Worm (Caenorhabditis elegans) whole organism, L2 larva: ENCODE measurements around the gene wht-8.
A peak's percentile ranks its signal among the peaks of the same experiment; 100 is the strongest.
"Not testable (repeated sequence)": the region's sequence is repeated elsewhere in the genome, so short reads cannot be mapped to it uniquely, and the experiment has no call there.

Experiments
- C34F6.9 ChIP-seq: fragments of 150-350 bp; optimal IDR thresholded peaks from 2 replicates; lab custom pipeline; 2014; ENCODE audit warnings: missing biosample characterization, missing genetic modification characterization
- F13H6.1 ChIP-seq: sonication (generic microtip); optimal IDR thresholded peaks from 2 replicates; lab custom pipeline; 2016; ENCODE audit warnings: missing genetic modification characterization, missing compliant biosample characterization
- Y55F3AM.14 ChIP-seq: fragments of 200-800 bp; sonication (Bioruptor generic); optimal IDR thresholded peaks from 2 replicates; lab custom pipeline; 2018; ENCODE audit warnings: mild to moderate bottlenecking, missing genetic modification characterization, missing compliant biosample characterization
- ZK546.5 ChIP-seq: sonication (generic microtip); optimal IDR thresholded peaks from 2 replicates; lab custom pipeline; 2017; ENCODE audit warnings: missing biosample characterization, missing genetic modification characterization
- alr-1 ChIP-seq: fragments of 150-350 bp; optimal IDR thresholded peaks from 2 replicates; lab custom pipeline; 2014; ENCODE audit warnings: missing biosample characterization, missing genetic modification characterization
- aly-2 ChIP-seq: fragments of 150-350 bp; optimal IDR thresholded peaks from 2 replicates; lab custom pipeline; 2014; ENCODE audit warnings: missing biosample characterization, missing genetic modification characterization
- blmp-1 ChIP-seq: sonication (generic microtip); optimal IDR thresholded peaks from 2 replicates; lab custom pipeline; 2017; ENCODE audit warnings: missing genetic modification characterization, mild to moderate bottlenecking, missing compliant biosample characterization, antibody characterized with exemption, moderate library complexity; ENCODE audit not compliant: insufficient read depth
- ceh-82 ChIP-seq: fragments of 150-350 bp; optimal IDR thresholded peaks from 2 replicates; lab custom pipeline; 2014; ENCODE audit warnings: missing biosample characterization, missing genetic modification characterization
- crh-2 ChIP-seq: sonication (generic microtip); optimal IDR thresholded peaks from 2 replicates; lab custom pipeline; 2017; ENCODE audit warnings: missing biosample characterization, missing genetic modification characterization
- dmd-4 ChIP-seq: sonication (generic microtip); optimal IDR thresholded peaks from 2 replicates; lab custom pipeline; 2017; ENCODE audit warnings: missing biosample characterization, missing genetic modification characterization
- elt-3 ChIP-seq: sonication (generic microtip); optimal IDR thresholded peaks from 2 replicates; lab custom pipeline; 2017; ENCODE audit warnings: missing biosample characterization, missing genetic modification characterization
- gmeb-1 ChIP-seq: fragments of 150-350 bp; optimal IDR thresholded peaks from 2 replicates; lab custom pipeline; 2014; ENCODE audit warnings: missing biosample characterization, missing genetic modification characterization
- lin-11 ChIP-seq: fragments of 150-350 bp; sonication (generic microtip); optimal IDR thresholded peaks from 2 replicates; lab custom pipeline; 2014; ENCODE audit warnings: missing biosample characterization, missing genetic modification characterization, inconsistent platforms, mixed read lengths
- lin-13 ChIP-seq: fragments of 150-350 bp; optimal IDR thresholded peaks from 2 replicates; lab custom pipeline; 2014; ENCODE audit warnings: missing biosample characterization, missing genetic modification reagents, missing genetic modification characterization
- lin-39 ChIP-seq: fragments of 150-350 bp; optimal IDR thresholded peaks from 2 replicates; lab custom pipeline; 2014; ENCODE audit warnings: missing biosample characterization, missing genetic modification reagents, missing genetic modification characterization
- lsy-2 ChIP-seq, 2 experiments: fragments of 150-350 bp in 1 of 2; sonication (generic microtip) in 1 of 2; optimal IDR thresholded peaks; 2 replicates each; lab custom pipeline; 2014 to 2017; ENCODE audit warnings: missing biosample characterization in 2 of 2, missing genetic modification characterization in 2 of 2
- mab-5 ChIP-seq: fragments of 150-350 bp; optimal IDR thresholded peaks from 2 replicates; lab custom pipeline; 2014; ENCODE audit warnings: missing biosample characterization, missing genetic modification characterization
- mbf-1 ChIP-seq: sonication (generic microtip); optimal IDR thresholded peaks from 2 replicates; lab custom pipeline; 2017; ENCODE audit warnings: missing biosample characterization, missing genetic modification characterization
- mdl-1 ChIP-seq, 2 experiments: fragments of 150-350 bp in 1 of 2; sonication (generic microtip) in 1 of 2; optimal IDR thresholded peaks; 2 replicates each; lab custom pipeline; 2017; ENCODE audit warnings: missing biosample characterization in 2 of 2, missing genetic modification characterization in 2 of 2
- nhr-129 ChIP-seq: fragments of 150-350 bp; optimal IDR thresholded peaks from 2 replicates; lab custom pipeline; 2014; ENCODE audit warnings: missing biosample characterization, missing genetic modification characterization
- nhr-21 ChIP-seq: fragments of 150-350 bp; optimal IDR thresholded peaks from 2 replicates; lab custom pipeline; 2014; ENCODE audit warnings: missing biosample characterization, missing genetic modification characterization
- nhr-23 ChIP-seq: fragments of 150-350 bp; optimal IDR thresholded peaks from 2 replicates; lab custom pipeline; 2014; ENCODE audit warnings: missing biosample characterization, missing genetic modification reagents, missing genetic modification characterization
- nhr-237 ChIP-seq: fragments of 150-350 bp; optimal IDR thresholded peaks from 2 replicates; lab custom pipeline; 2014; ENCODE audit warnings: missing biosample characterization, missing genetic modification characterization
- nhr-6 ChIP-seq: fragments of 150-350 bp; optimal IDR thresholded peaks from 2 replicates; lab custom pipeline; 2014; ENCODE audit warnings: missing biosample characterization, missing genetic modification characterization
- peb-1 ChIP-seq: fragments of 150-350 bp; optimal IDR thresholded peaks from 2 replicates; lab custom pipeline; 2014; ENCODE audit warnings: missing biosample characterization, missing genetic modification characterization
- sma-9 ChIP-seq, 2 experiments: fragments of 150-350 bp in 1 of 2; sonication (generic microtip) in 1 of 2; optimal IDR thresholded peaks; 2 replicates each; lab custom pipeline; 2014 to 2016; ENCODE audit warnings: missing genetic modification characterization in 2 of 2, mild to moderate bottlenecking in 1 of 2, missing biosample characterization in 1 of 2, missing compliant biosample characterization in 1 of 2, missing genetic modification reagents in 1 of 2, moderate library complexity in 1 of 2
- snpc-4 ChIP-seq: fragments of 150-350 bp; optimal IDR thresholded peaks from 2 replicates; lab custom pipeline; 2014; ENCODE audit warnings: missing biosample characterization, missing genetic modification characterization
- unc-39 ChIP-seq: fragments of 150-350 bp; optimal IDR thresholded peaks from 2 replicates; lab custom pipeline; 2014; ENCODE audit warnings: missing biosample characterization, missing genetic modification characterization
- unc-55 ChIP-seq: fragments of 150-350 bp; sonication (generic microtip); optimal IDR thresholded peaks from 3 replicates; lab custom pipeline; 2014; ENCODE audit warnings: missing biosample characterization, missing genetic modification reagents, missing genetic modification characterization

The wht-8 gene

ce11 chrIII:11202992-11203391 lies 15.6 kb upstream of the wht-8 start (continued):
- TF ChIP-seq nhr-129 (tag; lab: Kevin White, UChicago) = peak; percentile 36
- TF ChIP-seq nhr-21 (tag; lab: Kevin White, UChicago) = no peak
- no peak for TF ChIP-seq ZK546.5 (tag; lab: Kevin White, UChicago)
- TF ChIP-seq sma-9 (GFP tag; optimal IDR thresholded peaks at IDR 0.05; lab: Kevin White, UChicago) = peak; percentile 23
- no peak for TF ChIP-seq sma-9 (tag; optimal IDR thresholded peaks at IDR 0.05; lab: Kevin White, UChicago)
- TF ChIP-seq nhr-6 (tag; lab: Kevin White, UChicago) = no peak
- no peak for TF ChIP-seq aly-2
- TF ChIP-seq mbf-1 (tag; lab: Kevin White, UChicago) = no peak
- no peak for TF ChIP-seq blmp-1
- TF ChIP-seq lin-13 = no peak
- TF ChIP-seq alr-1 (tag; lab: Kevin White, UChicago) = no peak
- TF ChIP-seq lsy-2 (tag; optimal IDR thresholded peaks at IDR 0.05; lab: Kevin White, UChicago) = peak in 1 of 2 experiments; percentile 68

- no peak for TF ChIP-seq lin-11
- TF ChIP-seq lin-39 (tag; lab: Kevin White, UChicago) = no peak
- TF ChIP-seq ceh-82 (tag; lab: Kevin White, UChicago) = no peak
- no peak for TF ChIP-seq alr-1 (tag; lab: Kevin White, UChicago)
These were observed 11.7 kb upstream of the wht-8 start for ce11 chrIII:11206875-11207274.

ce11 chrIII:11207825-11208224 lies 10.8 kb upstream of the wht-8 start:
- no peak for TF ChIP-seq snpc-4 (tag; lab: Kevin White, UChicago)
- no peak for TF ChIP-seq peb-1
- TF ChIP-seq dmd-4 (tag; lab: Kevin White, UChicago) = no peak
- no peak for TF ChIP-seq lin-39 (tag; lab: Kevin White, UChicago)
- TF ChIP-seq mab-5 (tag; lab: Kevin White, UChicago) = no peak
- no peak for TF ChIP-seq blmp-1
- TF ChIP-seq nhr-129 (tag; lab: Kevin White, UChicago) = no peak

ce11 chrIII:11208371-11208770 lies 10.2 kb upstream of the wht-8 start:
- TF ChIP-seq unc-55 (GFP tag; lab: Kevin White, UChicago) (no peak), mdl-1 (tag; optimal IDR thresholded peaks at IDR 0.05; lab: Kevin White, UChicago) (no peak), aly-2 (no peak), gmeb-1 (tag; lab: Kevin White, UChicago) (no peak), nhr-6 (tag; lab: Kevin White, UChicago) (no peak), mab-5 (tag; lab: Kevin White, UChicago) (no peak), elt-3 (tag; lab: Kevin White, UChicago) (no peak), C34F6.9 (tag; lab: Kevin White, UChicago) (no peak), Y55F3AM.14 (GFP tag; lab: Kevin White, UChicago) (no peak), unc-39 (tag; lab: Kevin White, UChicago) (no peak), F13H6.1 (tag; lab: Kevin White, UChicago) (no peak), nhr-237 (tag; lab: Kevin White, UChicago) (no peak)

- TF ChIP-seq Y55F3AM.14 (GFP tag; lab: Kevin White, UChicago) = no peak
- TF ChIP-seq dmd-4 (tag; lab: Kevin White, UChicago) = no peak
- TF ChIP-seq lin-11 = no peak
- no peak for TF ChIP-seq nhr-129 (tag; lab: Kevin White, UChicago)
These were observed 3.1 kb downstream of the wht-8 start for ce11 chrIII:11221583-11222191.

ce11 chrIII:11224006-11224405 lies 5.4 kb downstream of the wht-8 start, which contains the start of gene Y47D3A.13:
Gene Y47D3A.13, minus strand, starts transcription at chrIII:11224106.
- not testable (repeated sequence) for TF ChIP-seq nhr-23, crh-2, unc-39 (tag; lab: Kevin White, UChicago)
